Worm (Caenorhabditis elegans) whole organism, midembryonic: ENCODE data around the gene T25C12.3.

ENCODE experiments used
- T22C8.4 ChIP-seq: fragments of 200-800 bp; sonication (Bioruptor generic); IDR thresholded peaks from 2 replicates; pipeline ENCODE4 v1.3.6; 2022; ENCODE audit warnings: missing genetic modification characterization, missing compliant biosample characterization
- cog-1 ChIP-seq: sonication (generic microtip); optimal IDR thresholded peaks from 2 replicates; lab custom pipeline; 2016; ENCODE audit warnings: missing genetic modification characterization, missing compliant biosample characterization
- med-1 ChIP-seq: sonication (generic microtip); optimal IDR thresholded peaks from 2 replicates; lab custom pipeline; 2017; ENCODE audit warnings: missing genetic modification characterization, mild to moderate bottlenecking, missing compliant biosample characterization, antibody characterized with exemption, missing genetic modification reagents; ENCODE audit not compliant: insufficient read depth

- TF ChIP-seq T22C8.4 (GFP tag; lab: Robert Waterston, UW) (no peak), cog-1 (tag; lab: Kevin White, UChicago) (no peak), med-1 (GFP tag; lab: Kevin White, UChicago) (no peak)
These were observed 38.3 kb downstream of the T25C12.3 start for ce11 chrX:11461545-11461944.
